Worm (Caenorhabditis elegans) whole organism, L1 larva: ENCODE measurements around the gene rnf-113.

Experiments used
- ceh-82 ChIP-seq, 3 experiments: fragments of 150-350 bp in 1 of 3; sonication (generic microtip) in 2 of 3; optimal IDR thresholded peaks; 2 replicates each; lab custom pipeline; 2014 to 2017; ENCODE audit warnings: missing biosample characterization in 3 of 3, missing genetic modification characterization in 3 of 3
- elt-3 ChIP-seq, 6 experiments: fragments of 150-350 bp in 1 of 6; sonication (generic microtip); optimal IDR thresholded peaks; 2 replicates each; lab custom pipeline; 2017 to 2018; ENCODE audit warnings: missing biosample characterization in 6 of 6, missing genetic modification characterization in 6 of 6, inconsistent platforms in 1 of 6
- fkh-10 ChIP-seq: sonication (generic microtip); optimal IDR thresholded peaks from 2 replicates; lab custom pipeline; 2017; ENCODE audit warnings: missing biosample characterization, missing genetic modification reagents, missing genetic modification characterization
- fos-1 ChIP-seq: fragments of 150-350 bp; optimal IDR thresholded peaks from 2 replicates; lab custom pipeline; 2014; ENCODE audit warnings: missing biosample characterization, missing genetic modification characterization
- nhr-76 ChIP-seq: sonication (generic microtip); optimal IDR thresholded peaks from 2 replicates; lab custom pipeline; 2017; ENCODE audit warnings: missing biosample characterization, missing genetic modification characterization
- snu-23 ChIP-seq: sonication (generic microtip); optimal IDR thresholded peaks from 2 replicates; lab custom pipeline; 2016; ENCODE audit warnings: missing genetic modification characterization, missing compliant biosample characterization
- sox-4 ChIP-seq: sonication (generic microtip); optimal IDR thresholded peaks from 2 replicates; lab custom pipeline; 2016; ENCODE audit warnings: missing genetic modification characterization, missing compliant biosample characterization
- tbx-2 ChIP-seq: sonication (generic microtip); optimal IDR thresholded peaks from 2 replicates; lab custom pipeline; 2016; ENCODE audit warnings: missing genetic modification characterization, missing compliant biosample characterization
- unc-130 ChIP-seq: fragments of 150-350 bp; optimal IDR thresholded peaks from 2 replicates; lab custom pipeline; 2017; ENCODE audit warnings: missing biosample characterization, missing genetic modification characterization, inconsistent platforms

DNA sequence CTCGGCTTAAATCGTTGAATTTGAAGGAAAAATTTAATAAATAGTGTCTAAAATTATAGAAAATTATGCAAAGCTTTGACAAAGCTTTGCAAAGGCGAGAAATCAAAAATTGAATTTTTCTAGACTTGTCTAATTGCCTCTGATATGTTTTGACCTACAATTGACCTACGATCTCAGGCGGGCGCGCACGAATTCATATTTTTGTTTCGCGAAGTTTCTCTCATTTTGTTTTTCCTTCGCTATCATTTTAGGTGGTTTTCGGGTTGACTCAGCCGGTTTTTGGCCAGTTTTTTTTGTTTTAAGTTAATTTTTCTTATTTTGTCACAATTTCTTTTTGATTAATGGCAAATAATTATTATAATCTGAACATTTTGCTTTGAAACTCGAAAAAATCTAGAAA, 49.8 kb upstream of the rnf-113 start:
- no peak for TF ChIP-seq snu-23
- no peak for TF ChIP-seq elt-3 (tag; optimal IDR thresholded peaks at IDR 0.05; lab: Kevin White, UChicago)
- no peak for TF ChIP-seq unc-130 (tag; lab: Kevin White, UChicago)
- TF ChIP-seq tbx-2 (tag; lab: Kevin White, UChicago): no peak
- TF ChIP-seq fos-1 (tag; lab: Kevin White, UChicago): no peak
- no peak for TF ChIP-seq sox-4
- TF ChIP-seq fkh-10: no peak
- TF ChIP-seq ceh-82 (tag; optimal IDR thresholded peaks at IDR 0.05; lab: Kevin White, UChicago): no peak
- TF ChIP-seq nhr-76 (tag; lab: Kevin White, UChicago): no peak
